Worm (Caenorhabditis elegans): ENCODE data around the gene F08F8.10.

The F08F8.10 gene

ce11 chrIII:7365602-7366001 is 8.4 kb upstream of the F08F8.10 start, which contains the start of gene F08F8.11:
Gene F08F8.11 (plus strand): TSS chrIII:7365902.
- TF ChIP-seq efl-1 (optimal IDR thresholded peaks at IDR 0.05), result no peak
- TF ChIP-seq efl-1 (GFP tag; optimal IDR thresholded peaks at IDR 0.05 in 1 of 2), result peak in 1 of 2 experiments; percentile 10
- TF ChIP-seq snpc-4 (tag; optimal IDR thresholded peaks at IDR 0.05), result no peak
- no peak for TF ChIP-seq xbp-1 (tag; optimal IDR thresholded peaks at IDR 0.05)
- TF ChIP-seq nhr-85 (tag), result peak; percentile 32
- TF ChIP-seq C04F5.9 (tag; optimal IDR thresholded peaks at IDR 0.05), result no peak

- TF ChIP-seq dsc-1 (tag; optimal IDR thresholded peaks at IDR 0.05) (peak; percentile 28), rnt-1 (tag; optimal IDR thresholded peaks at IDR 0.05) (peak; percentile 68), snu-23 (GFP tag; optimal IDR thresholded peaks at IDR 0.05) (peak; percentile 30), ceh-82 (tag; optimal IDR thresholded peaks at IDR 0.05) (peak in 2 of 3 experiments; percentile 3 to 26), zag-1 (tag; optimal IDR thresholded peaks at IDR 0.05) (no peak), lir-3 (tag; optimal IDR thresholded peaks at IDR 0.05; ENCODE audit: poor library complexity) (peak; percentile 38), unc-86 (tag; optimal IDR thresholded peaks at IDR 0.05) (peak; percentile 24), efl-3 (GFP tag; optimal IDR thresholded peaks at IDR 0.05) (no peak), tbx-2 (tag; optimal IDR thresholded peaks at IDR 0.05) (peak; percentile 27), elt-2 (tag; optimal IDR thresholded peaks at IDR 0.05) (no peak), efl-1 (optimal IDR thresholded peaks at IDR 0.05) (peak; percentile 17 to 79), efl-1 (GFP tag; optimal IDR thresholded peaks at IDR 0.05 in 1 of 2) (peak; percentile 83 to 98), nhr-90 (tag; optimal IDR thresholded peaks at IDR 0.05; ENCODE audit: poor library complexity) (peak; percentile 41), F16B12.6 (tag; optimal IDR thresholded peaks at IDR 0.05) (peak; percentile 42), fkh-8 (tag; optimal IDR thresholded peaks at IDR 0.05) (no peak), mep-1 (tag; optimal IDR thresholded peaks at IDR 0.05) (peak; percentile 52), C16A3.4 (tag; optimal IDR thresholded peaks at IDR 0.05) (peak; percentile 8), unc-62 (GFP tag; optimal IDR thresholded peaks at IDR 0.05) (no peak), dpl-1 (GFP tag; optimal IDR thresholded peaks at IDR 0.05) (peak; percentile 65 to 83 (median 76)), pax-3 (tag; optimal IDR thresholded peaks at IDR 0.05) (no peak), zip-4 (GFP tag; optimal IDR thresholded peaks at IDR 0.05) (peak; percentile 0), xbp-1 (tag; optimal IDR thresholded peaks at IDR 0.05) (peak; percentile 39), lsy-2 (tag; optimal IDR thresholded peaks at IDR 0.05) (peak; percentile 55 to 62), nhr-19 (GFP tag; conservative IDR thresholded peaks at IDR 0.05) (peak; percentile 27), swsn-7 (tag; optimal IDR thresholded peaks at IDR 0.05) (peak; percentile 53), lin-35 (GFP tag; optimal IDR thresholded peaks at IDR 0.05) (peak; percentile 52 to 87), nhr-71 (tag; optimal IDR thresholded peaks at IDR 0.05) (peak; percentile 59), skn-1 (tag; optimal IDR thresholded peaks at IDR 0.05) (peak; percentile 50), lin-15B (tag; optimal IDR thresholded peaks at IDR 0.05) (peak; percentile 16), nhr-47 (tag; optimal IDR thresholded peaks at IDR 0.05) (peak; percentile 50), mdl-1 (tag; optimal IDR thresholded peaks at IDR 0.05) (peak in 1 of 2 experiments; percentile 15), jun-1 (tag; optimal IDR thresholded peaks at IDR 0.05) (no peak), lin-13 (GFP tag; optimal IDR thresholded peaks at IDR 0.05) (peak; percentile 29)
Observed at ce11 chrIII:7359037-7359548, 1.9 kb upstream of the F08F8.10 start, which contains the start of the genes eco-1 and hmgr-1. Gene eco-1 (minus strand): TSS chrIII:7359095. Gene hmgr-1 (plus strand): TSS chrIII:7359498.

- TF ChIP-seq lin-14 (GFP tag; optimal IDR thresholded peaks at IDR 0.05) (peak; percentile 56), snu-23 (GFP tag; optimal IDR thresholded peaks at IDR 0.05) (peak; percentile 17), egl-13 (tag; optimal IDR thresholded peaks at IDR 0.05) (no peak), elt-3 (tag; optimal IDR thresholded peaks at IDR 0.05) (peak in 1 of 6 experiments; percentile 20), nhr-20 (tag; optimal IDR thresholded peaks at IDR 0.05) (peak; percentile 58)
Observed at ce11 chrIII:7358627-7359026, 1.4 kb upstream of the F08F8.10 start.
